Fruit fly (Drosophila melanogaster) whole organism, prepupa: ENCODE results near the gene numb.

Source experiments
- CG10631 ChIP-seq: fragments of 200-800 bp; sonication (Bioruptor generic); optimal IDR thresholded peaks from 2 replicates; lab custom pipeline; 2016; ENCODE audit warnings: missing biosample characterization, missing genetic modification characterization
- CG10669 ChIP-seq: fragments of 200-800 bp; sonication (Bioruptor generic); optimal IDR thresholded peaks from 3 replicates; lab custom pipeline; 2018; ENCODE audit warnings: missing biosample characterization, mild to moderate bottlenecking, missing genetic modification characterization, moderate library complexity
- CG11902 ChIP-seq: fragments of 200-800 bp; sonication (Bioruptor generic); optimal IDR thresholded peaks from 3 replicates; lab custom pipeline; 2016; ENCODE audit warnings: missing biosample characterization, missing genetic modification characterization
- CG3919 ChIP-seq: fragments of 200-800 bp; sonication (Bioruptor generic); optimal IDR thresholded peaks from 3 replicates; lab custom pipeline; 2016; ENCODE audit warnings: missing biosample characterization, missing genetic modification characterization
- CG6163 ChIP-seq: fragments of 200-800 bp; sonication (Bioruptor generic); IDR thresholded peaks from 3 replicates; pipeline ENCODE4 v1.3.6; 2022; ENCODE audit warnings: missing biosample characterization, missing genetic modification characterization
- CG6276 ChIP-seq: fragments of 200-800 bp; sonication (Bioruptor generic); optimal IDR thresholded peaks from 2 replicates; lab custom pipeline; 2017; ENCODE audit warnings: missing biosample characterization, mild to moderate bottlenecking, missing genetic modification characterization
- CG8119 ChIP-seq: fragments of 200-800 bp; sonication (Bioruptor generic); IDR thresholded peaks from 3 replicates; pipeline ENCODE4 v1.3.6; 2022; ENCODE audit warnings: missing biosample characterization, missing genetic modification characterization
- CG9139 ChIP-seq: fragments of 200-800 bp; sonication (Bioruptor generic); optimal IDR thresholded peaks from 3 replicates; lab custom pipeline; 2017; ENCODE audit warnings: missing biosample characterization, mild to moderate bottlenecking, missing genetic modification characterization
- Eip75B ChIP-seq: fragments of 200-800 bp; sonication (Bioruptor generic); optimal IDR thresholded peaks from 3 replicates; lab custom pipeline; 2016; ENCODE audit warnings: missing biosample characterization, missing genetic modification characterization
- Eip78C ChIP-seq: fragments of 200-800 bp; sonication (Bioruptor generic); peaks from one replicate; lab custom pipeline; 2016; ENCODE audit warnings: missing biosample characterization, missing genetic modification characterization
- Eip93F ChIP-seq: fragments of 200-800 bp; sonication (Bioruptor generic); optimal IDR thresholded peaks from 2 replicates; lab custom pipeline; 2016; ENCODE audit warnings: missing biosample characterization, mild to moderate bottlenecking, missing genetic modification characterization
- Ets21C ChIP-seq: fragments of 200-800 bp; sonication (Bioruptor generic); optimal IDR thresholded peaks from 3 replicates; lab custom pipeline; 2016; ENCODE audit warnings: missing biosample characterization, missing genetic modification characterization
- Ets96B ChIP-seq: fragments of 200-800 bp; optimal IDR thresholded peaks from 2 replicates; lab custom pipeline; 2019; ENCODE audit warnings: missing biosample characterization, mild to moderate bottlenecking, missing genetic modification characterization, moderate library complexity
- Hr39 ChIP-seq: fragments of 200-800 bp; sonication (Bioruptor generic); optimal IDR thresholded peaks from 2 replicates; lab custom pipeline; 2016; ENCODE audit warnings: missing biosample characterization, missing genetic modification characterization
- Hr4 ChIP-seq: fragments of 200-800 bp; sonication (Bioruptor generic); optimal IDR thresholded peaks from 3 replicates; lab custom pipeline; 2016; ENCODE audit warnings: missing biosample characterization, missing genetic modification characterization
- Lpt ChIP-seq: fragments of 200-800 bp; sonication (Bioruptor generic); optimal IDR thresholded peaks from 3 replicates; lab custom pipeline; 2016; ENCODE audit warnings: missing biosample characterization, missing genetic modification characterization
- Met ChIP-seq: fragments of 200-800 bp; sonication (Bioruptor generic); optimal IDR thresholded peaks from 3 replicates; lab custom pipeline; 2016; ENCODE audit warnings: missing biosample characterization, missing genetic modification characterization
- Smox ChIP-seq: fragments of 200-800 bp; sonication (Bioruptor generic); optimal IDR thresholded peaks from 3 replicates; lab custom pipeline; 2016; ENCODE audit warnings: missing biosample characterization, missing genetic modification characterization
- Sox102F ChIP-seq: fragments of 200-800 bp; sonication (Bioruptor generic); optimal IDR thresholded peaks from 2 replicates; lab custom pipeline; 2016; ENCODE audit warnings: missing biosample characterization, mild to moderate bottlenecking, missing genetic modification characterization
- Sox14 ChIP-seq: fragments of 200-800 bp; sonication (Bioruptor generic); optimal IDR thresholded peaks from 3 replicates; lab custom pipeline; 2016; ENCODE audit warnings: missing biosample characterization, missing genetic modification characterization
- Sox15 ChIP-seq: fragments of 200-800 bp; sonication (Bioruptor generic); optimal IDR thresholded peaks from 3 replicates; lab custom pipeline; 2016; ENCODE audit warnings: missing biosample characterization, missing genetic modification characterization
- achi ChIP-seq: fragments of 200-800 bp; sonication (Bioruptor generic); optimal IDR thresholded peaks from 3 replicates; lab custom pipeline; 2016; ENCODE audit warnings: missing biosample characterization, missing genetic modification characterization
- acj6 ChIP-seq: fragments of 200-800 bp; sonication (Bioruptor generic); optimal IDR thresholded peaks from 3 replicates; lab custom pipeline; 2016; ENCODE audit warnings: missing biosample characterization, missing genetic modification characterization
- cyc ChIP-seq: fragments of 200-800 bp; sonication (Bioruptor generic); optimal IDR thresholded peaks from 3 replicates; lab custom pipeline; 2016; ENCODE audit warnings: missing biosample characterization, missing genetic modification characterization
- dac ChIP-seq: fragments of 200-800 bp; sonication (Bioruptor generic); optimal IDR thresholded peaks from 2 replicates; lab custom pipeline; 2017; ENCODE audit warnings: missing biosample characterization, mild to moderate bottlenecking, missing genetic modification characterization
- dsx ChIP-seq: fragments of 200-800 bp; optimal IDR thresholded peaks from 3 replicates; lab custom pipeline; 2019; ENCODE audit warnings: missing biosample characterization, mild to moderate bottlenecking, missing genetic modification characterization, moderate library complexity; ENCODE audit not compliant: poor library complexity, severe bottlenecking
- eg ChIP-seq: fragments of 200-800 bp; sonication (Bioruptor generic); IDR thresholded peaks from 3 replicates; pipeline ENCODE4 v1.3.6; 2022; ENCODE audit warnings: missing biosample characterization, missing genetic modification characterization
- esn ChIP-seq: fragments of 200-800 bp; sonication (Bioruptor generic); optimal IDR thresholded peaks from 2 replicates; lab custom pipeline; 2016; ENCODE audit warnings: missing biosample characterization, mild to moderate bottlenecking, missing genetic modification characterization, moderate library complexity
- fd85E ChIP-seq: fragments of 200-800 bp; sonication (Bioruptor generic); optimal IDR thresholded peaks from 3 replicates; lab custom pipeline; 2016; ENCODE audit warnings: missing biosample characterization, missing genetic modification characterization
- fkh ChIP-seq: fragments of 200-800 bp; sonication (Bioruptor generic); optimal IDR thresholded peaks from 3 replicates; lab custom pipeline; 2017; ENCODE audit warnings: missing biosample characterization, mild to moderate bottlenecking, missing genetic modification characterization, moderate library complexity
- net ChIP-seq: fragments of 200-800 bp; sonication (Bioruptor generic); optimal IDR thresholded peaks from 3 replicates; lab custom pipeline; 2016; ENCODE audit warnings: missing biosample characterization, missing genetic modification characterization
- pdm3 ChIP-seq: fragments of 200-800 bp; sonication (Bioruptor generic); optimal IDR thresholded peaks from 3 replicates; lab custom pipeline; 2016; ENCODE audit warnings: missing biosample characterization, missing genetic modification characterization
- salr ChIP-seq, 2 experiments: fragments of 200-800 bp; sonication (Bioruptor generic); optimal IDR thresholded peaks; 3 replicates each; lab custom pipeline; 2016 to 2018; ENCODE audit warnings: missing biosample characterization in 2 of 2, missing genetic modification characterization in 2 of 2, mild to moderate bottlenecking in 1 of 2
- ss ChIP-seq, 2 experiments: fragments of 200-800 bp; sonication (Bioruptor generic); optimal IDR thresholded peaks; 2 replicates in 1 of 2; 3 replicates in 1 of 2; lab custom pipeline; 2017 to 2018; ENCODE audit warnings: mild to moderate bottlenecking in 2 of 2, missing biosample characterization in 2 of 2, missing genetic modification characterization in 2 of 2, moderate library complexity in 1 of 2
- svp ChIP-seq: fragments of 200-800 bp; sonication (Bioruptor generic); peaks from one replicate; lab custom pipeline; 2016; ENCODE audit warnings: missing biosample characterization, missing genetic modification characterization
- topi ChIP-seq: fragments of 200-800 bp; sonication (Bioruptor generic); optimal IDR thresholded peaks from 3 replicates; lab custom pipeline; 2016; ENCODE audit warnings: missing biosample characterization, missing genetic modification characterization
- vri ChIP-seq: fragments of 200-800 bp; sonication (Bioruptor generic); optimal IDR thresholded peaks from 3 replicates; lab custom pipeline; 2016; ENCODE audit warnings: missing biosample characterization, mild to moderate bottlenecking, missing genetic modification characterization

Gene numb

DNA sequence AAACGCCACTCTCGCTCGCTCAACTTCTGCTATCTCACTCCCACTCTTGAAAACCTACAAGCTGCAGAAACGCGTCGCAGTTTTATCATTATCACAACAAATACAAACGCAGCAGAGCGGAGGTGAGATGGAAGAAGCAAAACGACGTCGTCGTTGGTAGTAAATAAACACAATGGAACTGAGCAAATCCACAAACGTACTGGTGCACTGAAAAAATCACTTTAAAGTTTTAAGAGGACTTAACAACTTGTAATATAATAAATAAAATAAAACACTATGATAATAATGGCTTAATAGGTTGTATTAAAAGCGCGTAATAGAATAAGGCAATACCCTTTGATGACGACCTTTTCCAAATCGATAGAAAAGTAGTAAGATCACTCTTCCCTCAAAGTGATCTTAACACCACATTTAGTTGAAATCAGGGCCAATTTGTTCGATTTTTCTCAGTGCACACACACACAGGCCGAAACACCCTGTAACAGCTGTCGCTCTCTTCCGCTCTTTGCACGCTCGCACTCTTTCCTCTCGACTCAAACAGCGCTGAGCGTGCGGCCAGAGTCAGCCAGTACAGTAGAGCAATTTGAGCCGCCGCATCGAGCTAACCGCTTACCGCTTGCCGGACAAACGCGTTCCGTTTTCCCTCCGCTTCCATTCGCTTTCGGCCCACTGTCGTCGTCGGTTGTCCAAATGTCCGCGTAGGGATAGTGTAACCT lies 12.1 kb downstream of the numb start (continued):
- TF ChIP-seq Lpt (GFP tag; lab: Kevin White, UChicago) (peak; percentile 93), vri (GFP tag; lab: Kevin White, UChicago) (peak; percentile 90), Sox15 (GFP tag; lab: Kevin White, UChicago) (peak; percentile 96), CG10669 (GFP tag; lab: Kevin White, UChicago) (peak; percentile 94), Smox (GFP tag; lab: Kevin White, UChicago) (peak; percentile 86), cyc (GFP tag; lab: Kevin White, UChicago) (peak; percentile 92), achi (peak; percentile 96), CG6276 (GFP tag; lab: Kevin White, UChicago) (peak; percentile 87), Ets96B (peak; percentile 95)

DNA sequence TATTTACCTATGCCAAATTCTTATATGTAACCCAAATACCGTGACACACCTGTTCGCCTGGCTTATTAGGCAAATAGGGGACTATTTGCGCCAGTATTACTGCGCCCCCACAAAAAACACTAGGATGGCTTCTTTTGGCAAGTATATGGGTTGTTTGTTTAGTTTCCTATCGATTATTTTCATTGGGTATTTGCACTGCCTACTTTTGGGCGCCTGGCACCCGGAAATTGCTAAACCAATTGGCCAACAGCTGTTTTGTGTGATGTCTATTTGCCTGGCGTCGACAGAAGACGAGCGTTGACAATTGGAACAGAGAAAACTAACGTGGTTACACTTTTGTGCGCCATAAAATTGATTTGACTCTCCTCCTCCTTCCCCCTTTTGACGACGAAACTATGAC lies 15.7 kb downstream of the numb start:
- no peak for TF ChIP-seq Lpt (GFP tag; lab: Kevin White, UChicago)
- peak; percentile 30 for TF ChIP-seq fkh (GFP tag; lab: Kevin White, UChicago)

- TF ChIP-seq Hr39 (no peak), Smox (GFP tag; lab: Kevin White, UChicago) (no peak), CG11902 (GFP tag; lab: Kevin White, UChicago) (no peak), Sox102F (no peak), Eip93F (GFP tag; lab: Kevin White, UChicago) (no peak), ss (GFP tag; optimal IDR thresholded peaks at IDR 0.05; lab: Kevin White, UChicago) (no peak), Eip75B (no peak)
Observed at dm6 chr2L:9454369-9455054, 17.2 kb downstream of the numb start.

DNA sequence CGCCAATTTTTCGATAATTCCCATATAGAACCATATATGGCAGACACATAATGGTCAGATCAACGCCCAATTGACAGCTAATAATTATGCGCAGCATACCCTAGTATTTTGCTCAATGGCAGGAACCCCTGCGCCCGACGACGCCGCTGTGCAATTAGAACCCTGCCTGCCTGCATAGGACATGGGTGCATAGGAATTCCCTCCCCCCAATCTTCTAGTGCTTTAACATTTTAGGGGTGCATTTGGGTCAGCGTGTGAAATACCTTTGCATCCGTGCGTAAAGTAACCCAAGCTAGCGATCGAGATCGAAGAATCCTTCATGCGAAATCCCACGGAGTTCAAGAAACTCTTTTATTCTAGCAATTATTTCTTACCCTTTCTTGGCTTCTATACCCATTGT lies 17.9 kb downstream of the numb start:
- no peak for TF ChIP-seq Smox (GFP tag; lab: Kevin White, UChicago)
- TF ChIP-seq Sox102F, result no peak
- no peak for TF ChIP-seq CG10631 (GFP tag; lab: Kevin White, UChicago)
- TF ChIP-seq CG6163 (GFP tag; lab: Robert Waterston, UW), result no peak
- no peak for TF ChIP-seq eg
- no peak for TF ChIP-seq Eip75B
- TF ChIP-seq dsx (GFP tag; lab: Kevin White, UChicago), result no peak
- no peak for TF ChIP-seq CG8119
- TF ChIP-seq Lpt (GFP tag; lab: Kevin White, UChicago), result no peak
- no peak for TF ChIP-seq Hr39
- no peak for TF ChIP-seq ss (GFP tag; optimal IDR thresholded peaks at IDR 0.05; lab: Kevin White, UChicago)

DNA sequence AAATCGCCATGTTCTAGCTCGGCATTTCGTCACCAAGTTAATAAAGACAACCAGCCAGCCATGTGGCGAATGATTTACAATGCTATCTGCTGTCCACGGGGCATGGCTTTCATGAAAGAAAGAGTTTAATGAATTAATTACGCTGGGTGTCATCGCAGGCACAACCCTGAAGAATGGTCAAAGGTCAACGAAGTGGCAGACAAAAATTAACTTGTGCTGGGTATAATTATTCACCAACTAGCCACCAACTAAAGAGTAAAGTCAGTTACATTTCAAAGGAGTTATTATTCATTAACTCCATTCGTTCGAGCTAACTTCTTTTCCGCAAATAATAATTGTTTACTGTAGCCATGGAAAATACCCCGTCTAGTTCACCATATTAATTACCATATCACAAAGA lies 20.2 kb downstream of the numb start:
- TF ChIP-seq achi (no peak), svp (GFP tag; lab: Kevin White, UChicago) (peak; percentile 69)
- TF ChIP-seq, all 60 proteins: peak for 1

dm6 chr2L:9457865-9458264 lies 20.6 kb downstream of the numb start:
- TF ChIP-seq Sox102F, result peak; percentile 39
- TF ChIP-seq fd85E, result no peak
- no peak for TF ChIP-seq svp (GFP tag; lab: Kevin White, UChicago)
- no peak for TF ChIP-seq dac (GFP tag; lab: Kevin White, UChicago)
- TF ChIP-seq CG6276 (GFP tag; lab: Kevin White, UChicago), result no peak
- TF ChIP-seq Met (GFP tag; lab: Kevin White, UChicago), result peak; percentile 40
- no peak for TF ChIP-seq Ets96B
- no peak for TF ChIP-seq Ets21C (GFP tag; lab: Kevin White, UChicago)
- peak; percentile 5 for TF ChIP-seq topi (GFP tag; lab: Kevin White, UChicago)
- no peak for TF ChIP-seq Sox15 (GFP tag; lab: Kevin White, UChicago)
- TF ChIP-seq fkh (GFP tag; lab: Kevin White, UChicago), result peak; percentile 18
- TF ChIP-seq esn (GFP tag; lab: Kevin White, UChicago), result peak; percentile 6
- TF ChIP-seq CG10669 (GFP tag; lab: Kevin White, UChicago), result no peak
- TF ChIP-seq Eip78C, result peak; percentile 66
- no peak for TF ChIP-seq CG6163 (GFP tag; lab: Robert Waterston, UW)
- no peak for TF ChIP-seq Lpt (GFP tag; lab: Kevin White, UChicago)
- no peak for TF ChIP-seq salr (GFP tag; optimal IDR thresholded peaks at IDR 0.05; lab: Kevin White, UChicago)
- TF ChIP-seq CG9139 (GFP tag; lab: Kevin White, UChicago), result no peak
- no peak for TF ChIP-seq Sox14 (GFP tag; lab: Kevin White, UChicago)
- peak; percentile 18 for TF ChIP-seq vri (GFP tag; lab: Kevin White, UChicago)
- TF ChIP-seq Hr39, result no peak
- TF ChIP-seq pdm3 (GFP tag; lab: Kevin White, UChicago), result no peak
- TF ChIP-seq Hr4 (GFP tag; lab: Kevin White, UChicago), result no peak
- TF ChIP-seq net (GFP tag; lab: Kevin White, UChicago), result no peak
- no peak for TF ChIP-seq eg
- TF ChIP-seq CG3919 (GFP tag; lab: Kevin White, UChicago), result no peak
- no peak for TF ChIP-seq acj6 (GFP tag; lab: Kevin White, UChicago)
- no peak for TF ChIP-seq Smox (GFP tag; lab: Kevin White, UChicago)
- TF ChIP-seq ss (GFP tag; optimal IDR thresholded peaks at IDR 0.05; lab: Kevin White, UChicago), result no peak
